Fruit fly (Drosophila melanogaster): ENCODE results near the gene Zmynd10.

The Zmynd10 gene

dm6 chr3L:13041292-13042067, 15.2 kb upstream of the Zmynd10 start, which contains the start of gene RpS4 (continued):
- peak; percentile 85 for TF ChIP-seq CG12299 (tag; optimal IDR thresholded peaks at IDR 0.05)
- TF ChIP-seq CG13296 (GFP tag; optimal IDR thresholded peaks at IDR 0.05): peak; percentile 96
- TF ChIP-seq CG6254 (GFP tag; optimal IDR thresholded peaks at IDR 0.05): peak; percentile 88
- TF ChIP-seq CG10959 (GFP tag; IDR thresholded peaks at IDR 0.05): peak; percentile 77
- TF ChIP-seq CG18011 (GFP tag; optimal IDR thresholded peaks at IDR 0.05): peak; percentile 98
- peak; percentile 97 for TF ChIP-seq CG10543 (GFP tag; optimal IDR thresholded peaks at IDR 0.05)
- TF ChIP-seq CG33557 (GFP tag; optimal IDR thresholded peaks at IDR 0.05): peak; percentile 90
- peak; percentile 77 to 78 for TF ChIP-seq Hr51 (GFP tag; optimal IDR thresholded peaks at IDR 0.05)
- peak; percentile 57 for TF ChIP-seq jumu (GFP tag; optimal IDR thresholded peaks at IDR 0.05)
- TF ChIP-seq ara (GFP tag; IDR thresholded peaks at IDR 0.05): peak; percentile 77
- peak in 1 of 2 experiments; percentile 74 for TF ChIP-seq Eip74EF (GFP tag; optimal IDR thresholded peaks at IDR 0.05)
- peak; percentile 73 for TF ChIP-seq CG10979 (tag; optimal IDR thresholded peaks at IDR 0.05)
- no peak for TF ChIP-seq hkb (optimal IDR thresholded peaks at IDR 0.05)
- peak; percentile 86 for TF ChIP-seq hkb (GFP tag; IDR thresholded peaks at IDR 0.05)
- TF ChIP-seq CG5180 (GFP tag; optimal IDR thresholded peaks at IDR 0.05): peak; percentile 82
- TF ChIP-seq dati (GFP tag; IDR thresholded peaks at IDR 0.05): peak; percentile 79
- peak; percentile 97 for TF ChIP-seq CrebB (tag; optimal IDR thresholded peaks at IDR 0.05)
- peak; percentile 80 for TF ChIP-seq zen (tag; optimal IDR thresholded peaks at IDR 0.05)
- peak; percentile 63; the same call in 2 of the 3 replicates for TF ChIP-seq CG2889 (GFP tag; IDR thresholded peaks at IDR 0.05)
- peak; percentile 99 for TF ChIP-seq Ets97D (GFP tag; optimal IDR thresholded peaks at IDR 0.05)
- TF ChIP-seq CG2202 (tag; optimal IDR thresholded peaks at IDR 0.05): peak; percentile 91
- peak; percentile 67 for TF ChIP-seq CG14965 (GFP tag; optimal IDR thresholded peaks at IDR 0.05; ENCODE audit: borderline replicate concordance)
- TF ChIP-seq CG6272 (GFP tag; IDR thresholded peaks at IDR 0.05): peak; percentile 76
- TF ChIP-seq sens (GFP tag): peak; percentile 95
- TF ChIP-seq H15 (GFP tag; IDR thresholded peaks at IDR 0.05): peak; percentile 81
- peak; percentile 70 for TF ChIP-seq Tbp (GFP tag; optimal IDR thresholded peaks at IDR 0.05)
- peak; percentile 99 for TF ChIP-seq Med (GFP tag)
- TF ChIP-seq run (tag; optimal IDR thresholded peaks at IDR 0.05): peak; percentile 89
- peak; percentile 91 for TF ChIP-seq CG33213 (GFP tag; optimal IDR thresholded peaks at IDR 0.05)
- peak; percentile 89 for TF ChIP-seq CG17361 (GFP tag; IDR thresholded peaks at IDR 0.05)
- peak; percentile 78 for TF ChIP-seq tgo (GFP tag; IDR thresholded peaks at IDR 0.05)
- TF ChIP-seq CG12236 (GFP tag; optimal IDR thresholded peaks at IDR 0.05): peak; percentile 82
- TF ChIP-seq corto (GFP tag; optimal IDR thresholded peaks at IDR 0.05): no peak
- peak; percentile 89 for TF ChIP-seq CG1529 (GFP tag; optimal IDR thresholded peaks at IDR 0.05)
- TF ChIP-seq HLHmδ (GFP tag; optimal IDR thresholded peaks at IDR 0.05): peak; percentile 100
- peak; percentile 28 for TF ChIP-seq tup (GFP tag; optimal IDR thresholded peaks at IDR 0.05)
- peak; percentile 97 for TF ChIP-seq CG7271 (tag; optimal IDR thresholded peaks at IDR 0.05)
- TF ChIP-seq CG11696 (GFP tag; IDR thresholded peaks at IDR 0.05): peak; percentile 65
- TF ChIP-seq CG8765 (GFP tag; IDR thresholded peaks at IDR 0.05): peak; percentile 62; the same call in 1 of the 2 replicates
- TF ChIP-seq otp (GFP tag; IDR thresholded peaks at IDR 0.05): peak; percentile 92
- TF ChIP-seq gcm (GFP tag; optimal IDR thresholded peaks at IDR 0.05): peak; percentile 91
- peak; percentile 31 for TF ChIP-seq CG10462 (GFP tag; optimal IDR thresholded peaks at IDR 0.05)
- peak; percentile 79 for TF ChIP-seq Camta (GFP tag; optimal IDR thresholded peaks at IDR 0.05)
- peak; percentile 82 for TF ChIP-seq CG17802 (tag; optimal IDR thresholded peaks at IDR 0.05)
- TF ChIP-seq Dip2 (GFP tag; IDR thresholded peaks at IDR 0.05): peak; percentile 62
- TF ChIP-seq Fer3 (tag; optimal IDR thresholded peaks at IDR 0.05): peak; percentile 89
- TF ChIP-seq CG9797 (GFP tag; optimal IDR thresholded peaks at IDR 0.05): peak; percentile 97
- peak; percentile 76 to 77 for TF ChIP-seq chif (GFP tag; optimal IDR thresholded peaks at IDR 0.05)
- TF ChIP-seq CG4730 (GFP tag; IDR thresholded peaks at IDR 0.05): peak; percentile 67
